Fruit fly (Drosophila melanogaster): Measurements from ENCODE around the gene Ype.
A peak's percentile ranks its signal among the peaks of the same experiment; 100 is the strongest.

Gene Ype

DNA sequence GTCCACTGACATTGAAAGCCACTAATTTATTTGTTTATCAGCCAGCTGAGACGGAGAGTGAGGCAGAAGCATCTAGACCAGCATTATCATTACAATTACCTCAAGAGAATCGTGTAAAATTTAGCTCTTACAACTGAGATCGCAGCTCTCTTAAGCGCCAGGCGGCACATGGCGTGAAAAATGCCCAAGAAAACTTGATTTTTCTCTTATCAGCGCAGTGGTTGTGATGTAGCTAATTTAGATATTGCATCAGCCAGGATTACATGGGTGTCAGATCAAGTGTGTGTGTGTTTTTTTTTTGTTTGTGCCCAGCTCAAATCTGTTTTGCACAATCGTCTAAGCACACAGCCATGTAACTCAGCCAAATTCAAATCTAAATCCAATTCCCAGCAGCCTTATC, 7.8 kb upstream of the Ype start:
- TF ChIP-seq ken (GFP tag; IDR thresholded peaks at IDR 0.05) (no peak), schlank (tag; optimal IDR thresholded peaks at IDR 0.05) (no peak), chinmo (GFP tag; IDR thresholded peaks at IDR 0.05; ENCODE audit: partially characterized antibody) (0 out of 4 replicates have a peak, but pooled peaks have one; percentile 53), CG31388 (GFP tag; optimal IDR thresholded peaks at IDR 0.05) (no peak), Trl (optimal IDR thresholded peaks at IDR 0.05) (peak; percentile 44 to 61), Trl (GFP tag; optimal IDR thresholded peaks at IDR 0.05) (no peak), CG4730 (GFP tag; IDR thresholded peaks at IDR 0.05) (no peak), crol (GFP tag; IDR thresholded peaks at IDR 0.05) (0 out of 2 replicates have a peak, but pooled peaks have one; percentile 6), CG18764 (GFP tag; optimal IDR thresholded peaks at IDR 0.05) (no peak), ssp (GFP tag; IDR thresholded peaks at IDR 0.05) (no peak), CG11093 (GFP tag; IDR thresholded peaks at IDR 0.05) (no peak), Xrp1 (GFP tag; IDR thresholded peaks at IDR 0.05) (no peak), Ravus (GFP tag; IDR thresholded peaks at IDR 0.05) (no peak), ERR (GFP tag; optimal IDR thresholded peaks at IDR 0.05) (no peak), sens (GFP tag) (no peak), CG4424 (GFP tag; optimal IDR thresholded peaks at IDR 0.05) (no peak), CG6254 (GFP tag; optimal IDR thresholded peaks at IDR 0.05) (no peak), CG6689 (GFP tag; IDR thresholded peaks at IDR 0.05) (no peak), Pdp1 (GFP tag; optimal IDR thresholded peaks at IDR 0.05) (peak in 1 of 2 experiments; percentile 55), Sin3A (optimal IDR thresholded peaks at IDR 0.05) (no peak), Fer3 (tag; optimal IDR thresholded peaks at IDR 0.05) (no peak), ap (GFP tag; IDR thresholded peaks at IDR 0.05) (no peak), seq (GFP tag; IDR thresholded peaks at IDR 0.05) (no peak), CG9437 (GFP tag; optimal IDR thresholded peaks at IDR 0.05) (no peak), onecut (GFP tag; IDR thresholded peaks at IDR 0.05) (no peak), CG3163 (GFP tag; optimal IDR thresholded peaks at IDR 0.05) (peak; percentile 93), CG18262 (tag; optimal IDR thresholded peaks at IDR 0.05) (no peak), en (GFP tag; optimal IDR thresholded peaks at IDR 0.05) (no peak), CG15073 (GFP tag; optimal IDR thresholded peaks at IDR 0.05) (no peak), CG10959 (GFP tag; IDR thresholded peaks at IDR 0.05) (no peak), Hand (GFP tag; optimal IDR thresholded peaks at IDR 0.05) (no peak), MBD-R2 (GFP tag; IDR thresholded peaks at IDR 0.05) (no peak), CG1602 (GFP tag; optimal IDR thresholded peaks at IDR 0.05) (no peak), croc (GFP tag; conservative IDR thresholded peaks at IDR 0.05) (no peak), CG8281 (tag; optimal IDR thresholded peaks at IDR 0.05) (no peak), Six4 (GFP tag; optimal IDR thresholded peaks at IDR 0.05) (no peak), CG13287 (GFP tag; IDR thresholded peaks at IDR 0.05; ENCODE audit: partially characterized antibody) (no peak), CG12299 (tag; optimal IDR thresholded peaks at IDR 0.05) (no peak)

DNA sequence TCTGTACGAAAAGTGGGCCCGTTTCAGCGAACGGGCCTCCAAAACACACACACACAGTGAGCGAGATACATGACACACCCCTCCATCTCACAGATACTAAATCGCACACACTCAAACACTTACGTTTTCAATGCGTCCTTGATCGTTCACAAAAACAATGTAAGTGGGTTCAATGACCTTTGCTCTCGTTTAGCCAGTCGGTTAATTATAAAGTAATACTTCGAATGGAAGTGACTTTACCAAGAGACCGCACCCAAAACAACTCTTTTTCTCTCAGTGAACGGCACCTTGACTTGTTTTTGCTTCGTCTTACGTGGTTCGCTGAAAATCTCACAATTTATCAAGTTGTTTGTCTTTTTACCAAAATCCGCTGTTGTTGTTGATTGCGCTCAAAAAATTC, 7.1 kb upstream of the Ype start:
- TF ChIP-seq dati (GFP tag; IDR thresholded peaks at IDR 0.05) (no peak), CG3995 (GFP tag; optimal IDR thresholded peaks at IDR 0.05) (no peak), CG12769 (tag; optimal IDR thresholded peaks at IDR 0.05) (no peak), ato (GFP tag; IDR thresholded peaks at IDR 0.05; ENCODE audit: partially characterized antibody) (no peak), CG4730 (GFP tag; IDR thresholded peaks at IDR 0.05) (no peak), cad (GFP tag; optimal IDR thresholded peaks at IDR 0.05) (no peak), CHES-1-like (GFP tag; optimal IDR thresholded peaks at IDR 0.05) (no peak), pros (GFP tag; optimal IDR thresholded peaks at IDR 0.05) (no peak), ham (GFP tag; IDR thresholded peaks at IDR 0.05) (no peak), ewg (GFP tag; optimal IDR thresholded peaks at IDR 0.05) (no peak), Gug (GFP tag; IDR thresholded peaks at IDR 0.05) (no peak), C15 (GFP tag; IDR thresholded peaks at IDR 0.05) (no peak), so (GFP tag; IDR thresholded peaks at IDR 0.05) (no peak), salm (tag; optimal IDR thresholded peaks at IDR 0.05) (no peak), nerfin-2 (GFP tag; IDR thresholded peaks at IDR 0.05; ENCODE audit: partially characterized antibody) (no peak), CG2116 (GFP tag; optimal IDR thresholded peaks at IDR 0.05) (no peak), zfh2 (GFP tag; optimal IDR thresholded peaks at IDR 0.05) (peak; percentile 28), crp (GFP tag; optimal IDR thresholded peaks at IDR 0.05) (no peak), trem (tag; optimal IDR thresholded peaks at IDR 0.05) (no peak)
